Worm (Caenorhabditis elegans) whole organism, L4/young adult: Measurements from ENCODE around the gene F13A7.12.

Experiments
- W03F9.2 ChIP-seq: fragments of 150-350 bp; optimal IDR thresholded peaks from 2 replicates; lab custom pipeline; 2014; ENCODE audit warnings: missing biosample characterization, missing genetic modification characterization
- dao-5 ChIP-seq: sonication (generic microtip); optimal IDR thresholded peaks from 2 replicates; lab custom pipeline; 2016; ENCODE audit warnings: missing genotype, missing genetic modification characterization, moderate library complexity, missing compliant biosample characterization
- him-1 ChIP-seq: sonication (generic microtip); optimal IDR thresholded peaks from 2 replicates; lab custom pipeline; 2016; ENCODE audit warnings: missing genotype, missing genetic modification reagents, missing genetic modification characterization, missing compliant biosample characterization

F13A7.12 gene

ce11 chrV:16445676-16446075, 49.8 kb downstream of the F13A7.12 start, which contains the start of gene T08G3.6:
Gene T08G3.6, plus strand, starts transcription at chrV:16445976.
- TF ChIP-seq W03F9.2 (tag; lab: Kevin White, UChicago): no peak
- TF ChIP-seq dao-5: no peak
- no peak for TF ChIP-seq him-1 (tag; lab: Kevin White, UChicago)

ce11 chrV:16446191-16446590, 50.4 kb downstream of the F13A7.12 start:
- no peak for TF ChIP-seq W03F9.2 (tag; lab: Kevin White, UChicago)
- no peak for TF ChIP-seq dao-5
- TF ChIP-seq him-1 (tag; lab: Kevin White, UChicago): no peak

ce11 chrV:16447735-16448134, 51.9 kb downstream of the F13A7.12 start, which contains the start of gene T08G3.13:
Gene T08G3.13, plus strand, starts transcription at chrV:16448035.
- no peak for TF ChIP-seq W03F9.2 (tag; lab: Kevin White, UChicago)
- no peak for TF ChIP-seq dao-5
